Worm (Caenorhabditis elegans): ENCODE measurements around the gene rab-7.

rab-7 gene

ce11 chrII:11926501-11926900, 40.2 kb downstream of the rab-7 start:
- TF ChIP-seq jun-1 (tag; optimal IDR thresholded peaks at IDR 0.05) = no peak
- TF ChIP-seq egl-27 (tag; optimal IDR thresholded peaks at IDR 0.05) = no peak
- no peak for TF ChIP-seq lin-39 (tag; optimal IDR thresholded peaks at IDR 0.05)
- no peak for TF ChIP-seq zag-1 (tag; optimal IDR thresholded peaks at IDR 0.05)
- no peak for TF ChIP-seq unc-62 (GFP tag; optimal IDR thresholded peaks at IDR 0.05)
- TF ChIP-seq fos-1 (tag; optimal IDR thresholded peaks at IDR 0.05) = no peak
- no peak for TF ChIP-seq nhr-76 (tag; optimal IDR thresholded peaks at IDR 0.05)
- no peak for TF ChIP-seq nhr-11 (tag; optimal IDR thresholded peaks at IDR 0.05)
- no peak for TF ChIP-seq daf-12 (tag; optimal IDR thresholded peaks at IDR 0.05)
- no peak for TF ChIP-seq eor-1 (tag; optimal IDR thresholded peaks at IDR 0.05)
- TF ChIP-seq skn-1 (tag; optimal IDR thresholded peaks at IDR 0.05) = no peak
- TF ChIP-seq lsy-12 (tag; optimal IDR thresholded peaks at IDR 0.05) = peak; percentile 25
- TF ChIP-seq hmg-11 (tag; optimal IDR thresholded peaks at IDR 0.05) = no peak
- TF ChIP-seq nhr-25 (tag; optimal IDR thresholded peaks at IDR 0.05) = no peak
- TF ChIP-seq elt-3 (tag; optimal IDR thresholded peaks at IDR 0.05) = no peak
- no peak for TF ChIP-seq unc-39 (tag; optimal IDR thresholded peaks at IDR 0.05)
- TF ChIP-seq nfya-1 (tag; optimal IDR thresholded peaks at IDR 0.05; ENCODE audit: insufficient read depth) = peak; percentile 78

DNA sequence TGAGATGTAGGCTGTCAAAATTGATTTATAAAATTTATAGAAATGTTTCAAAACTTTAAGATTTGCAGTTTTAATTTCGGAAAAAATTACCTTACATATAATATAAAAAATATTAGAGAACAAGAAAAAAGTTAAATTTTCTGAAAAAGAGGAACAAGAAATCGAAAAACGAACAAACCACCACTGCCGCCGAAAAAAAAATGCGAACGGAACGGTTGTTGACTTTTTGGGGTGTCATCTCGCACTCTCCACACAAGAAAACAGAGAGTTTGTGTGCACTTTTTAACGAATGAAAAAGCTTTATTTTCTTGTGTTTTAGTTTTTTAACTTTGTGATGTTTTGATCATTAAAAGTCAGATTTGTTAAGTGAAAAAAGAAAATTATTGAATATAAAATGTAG, 41.5 kb downstream of the rab-7 start:
- TF ChIP-seq elt-2 (tag; optimal IDR thresholded peaks at IDR 0.05) = no peak
- TF ChIP-seq nhr-76 (tag; optimal IDR thresholded peaks at IDR 0.05) = no peak
- no peak for TF ChIP-seq R02D3.7 (tag; optimal IDR thresholded peaks at IDR 0.05)
- no peak for TF ChIP-seq nhr-77 (tag; optimal IDR thresholded peaks at IDR 0.05)
- peak; percentile 59 for TF ChIP-seq pha-4 (tag; optimal IDR thresholded peaks at IDR 0.05)

ce11 chrII:11923620-11924298, 43.0 kb downstream of the rab-7 start:
- peak; percentile 66 for TF ChIP-seq pha-4 (tag; optimal IDR thresholded peaks at IDR 0.05)
- no peak for TF ChIP-seq zag-1 (tag; optimal IDR thresholded peaks at IDR 0.05)

- peak; percentile 73 for TF ChIP-seq pha-4 (tag; optimal IDR thresholded peaks at IDR 0.05)
- TF ChIP-seq elt-1 (tag; optimal IDR thresholded peaks at IDR 0.05) = no peak
- no peak for TF ChIP-seq elt-2 (tag; optimal IDR thresholded peaks at IDR 0.05)
- no peak for TF ChIP-seq ceh-9 (tag; optimal IDR thresholded peaks at IDR 0.05)
- no peak for TF ChIP-seq nhr-77 (tag; optimal IDR thresholded peaks at IDR 0.05)
- TF ChIP-seq nhr-11 (tag; optimal IDR thresholded peaks at IDR 0.05) = no peak
Observed at ce11 chrII:11922757-11923538, 43.8 kb downstream of the rab-7 start.

- no peak for TF ChIP-seq sea-2 (GFP tag; optimal IDR thresholded peaks at IDR 0.05)
- TF ChIP-seq ama-1 (optimal IDR thresholded peaks at IDR 0.05) = peak; percentile 57
- no peak for TF ChIP-seq hmg-11 (tag; optimal IDR thresholded peaks at IDR 0.05)
Observed at ce11 chrII:11917530-11917952, 49.2 kb downstream of the rab-7 start.

- TF ChIP-seq mdl-1 (tag; optimal IDR thresholded peaks at IDR 0.05) (no peak), eor-1 (tag; optimal IDR thresholded peaks at IDR 0.05) (no peak), skn-1 (tag; optimal IDR thresholded peaks at IDR 0.05) (no peak), snpc-4 (tag; optimal IDR thresholded peaks at IDR 0.05) (no peak), ztf-11 (tag; optimal IDR thresholded peaks at IDR 0.05) (no peak)
Observed at ce11 chrII:11916945-11917344, 49.8 kb downstream of the rab-7 start.

- TF ChIP-seq daf-12 (tag; optimal IDR thresholded peaks at IDR 0.05) = no peak
- no peak for TF ChIP-seq snpc-4 (tag; optimal IDR thresholded peaks at IDR 0.05)
- TF ChIP-seq ama-1 (optimal IDR thresholded peaks at IDR 0.05) = no peak
- TF ChIP-seq nhr-23 (tag; optimal IDR thresholded peaks at IDR 0.05) = no peak
Observed at ce11 chrII:11916555-11916941, 50.2 kb downstream of the rab-7 start.
